Fruit fly (Drosophila melanogaster) S2 (cell line): ENCODE data around the gene Muc18B.

Experiments
- CG8478 ChIP-seq: fragments of >200 bp; optimal IDR thresholded peaks from 2 replicates; lab custom pipeline; 2018
- CTCF ChIP-seq, 2 experiments: fragments of >200 bp; optimal IDR thresholded peaks; 2 replicates each; lab custom pipeline; 2018

DNA sequence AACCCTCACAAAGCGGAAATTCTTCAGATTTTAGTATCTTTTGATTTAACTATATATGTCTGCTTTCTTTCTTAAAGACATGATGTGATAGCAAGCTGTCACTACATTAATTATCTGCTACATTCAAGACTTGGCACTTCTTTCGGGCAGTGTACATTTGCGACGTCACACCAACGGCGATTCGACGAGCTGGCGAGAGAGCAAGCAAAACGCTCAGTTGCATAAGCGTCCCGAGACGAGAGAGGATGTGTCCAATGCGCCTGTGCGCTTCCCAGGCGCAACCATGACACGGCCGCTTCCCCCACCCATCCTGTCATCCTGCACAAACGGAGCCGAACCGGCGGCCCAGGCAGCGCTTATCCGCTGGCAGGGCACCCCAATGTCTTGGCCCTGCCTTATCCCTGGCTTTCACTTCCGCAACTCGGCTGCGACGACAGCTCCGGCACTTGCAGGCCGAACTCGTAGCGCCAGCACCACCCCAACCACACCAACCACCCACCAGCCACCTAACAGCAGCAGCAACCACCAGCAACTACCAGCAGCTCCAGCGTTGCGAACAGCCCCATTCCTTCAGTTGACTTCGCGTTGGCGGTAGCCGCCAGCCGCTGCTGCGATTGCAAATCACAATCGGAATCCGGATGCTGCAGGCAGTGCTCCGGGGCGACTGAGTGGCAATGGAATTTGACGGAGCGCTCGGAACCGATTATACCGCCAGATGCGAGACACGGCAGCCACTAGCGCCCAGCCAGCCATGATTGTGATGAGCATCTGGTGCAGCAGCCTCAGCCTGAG lies 33.3 kb downstream of the Muc18B start, which contains the start of gene Hs3st-B:
- TF ChIP-seq CG8478 (lab: Kevin White, UChicago) (no peak), CTCF (optimal IDR thresholded peaks at IDR 0.05; lab: Kevin White, UChicago) (no peak)
